Fruit fly (Drosophila melanogaster): Measurements from ENCODE around the gene Femcoat.

The Femcoat gene

DNA sequence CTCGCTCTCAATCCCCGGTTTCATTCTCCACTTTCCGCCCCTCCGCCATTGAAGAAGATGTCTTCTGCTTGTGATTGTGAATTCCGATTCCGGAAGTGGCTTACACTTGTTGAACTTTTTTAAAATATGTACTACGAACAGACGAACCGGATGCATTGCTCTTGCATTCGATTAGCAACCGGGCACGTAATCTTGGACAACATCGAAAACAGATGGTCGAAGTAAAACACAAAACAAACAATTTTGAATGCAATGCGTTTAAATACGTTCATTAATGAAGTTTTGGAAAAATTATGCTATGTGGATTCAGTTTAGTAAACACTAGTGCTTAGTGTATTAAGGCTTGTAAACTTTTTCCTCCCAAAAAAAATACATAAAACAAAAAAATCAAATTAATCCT lies 3.4 kb upstream of the Femcoat start, which contains the start of gene Muc4B:
TSS of gene Muc4B (minus strand) at position 101 of the 400 bp plus-strand sequence.
- TF ChIP-seq usp (GFP tag; optimal IDR thresholded peaks at IDR 0.05), result no peak
- no peak for TF ChIP-seq CG8478 (optimal IDR thresholded peaks at IDR 0.05)
- TF ChIP-seq Dll (optimal IDR thresholded peaks at IDR 0.05), result no peak
- TF ChIP-seq pan (optimal IDR thresholded peaks at IDR 0.05), result no peak
- no peak for TF ChIP-seq EcR (GFP tag; optimal IDR thresholded peaks at IDR 0.05)
- TF ChIP-seq psq (optimal IDR thresholded peaks at IDR 0.05), result no peak

DNA sequence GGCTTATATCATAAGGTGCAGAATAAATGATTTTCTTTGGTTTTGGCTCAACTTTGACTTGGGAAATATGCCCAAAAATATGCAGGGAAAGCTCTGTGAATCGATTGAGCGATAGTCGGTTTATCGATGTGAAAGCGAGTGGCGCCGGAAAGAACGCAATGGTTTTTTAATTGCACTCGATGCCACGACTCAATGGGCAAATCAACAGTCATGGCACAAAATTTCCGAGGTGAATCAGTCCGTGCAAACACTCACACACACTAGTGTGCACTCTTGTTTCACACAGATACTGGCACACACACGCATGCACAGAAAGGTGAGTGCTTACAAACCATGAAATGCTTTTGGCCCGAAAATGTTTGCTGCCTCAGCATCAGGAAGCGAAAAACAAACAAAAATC lies 2.5 kb downstream of the Femcoat start:
- TF ChIP-seq CG8478 (optimal IDR thresholded peaks at IDR 0.05) (no peak), psq (optimal IDR thresholded peaks at IDR 0.05) (no peak), pan (optimal IDR thresholded peaks at IDR 0.05) (no peak), EcR (GFP tag; optimal IDR thresholded peaks at IDR 0.05) (no peak), Dll (optimal IDR thresholded peaks at IDR 0.05) (no peak), usp (GFP tag; optimal IDR thresholded peaks at IDR 0.05) (no peak)

DNA sequence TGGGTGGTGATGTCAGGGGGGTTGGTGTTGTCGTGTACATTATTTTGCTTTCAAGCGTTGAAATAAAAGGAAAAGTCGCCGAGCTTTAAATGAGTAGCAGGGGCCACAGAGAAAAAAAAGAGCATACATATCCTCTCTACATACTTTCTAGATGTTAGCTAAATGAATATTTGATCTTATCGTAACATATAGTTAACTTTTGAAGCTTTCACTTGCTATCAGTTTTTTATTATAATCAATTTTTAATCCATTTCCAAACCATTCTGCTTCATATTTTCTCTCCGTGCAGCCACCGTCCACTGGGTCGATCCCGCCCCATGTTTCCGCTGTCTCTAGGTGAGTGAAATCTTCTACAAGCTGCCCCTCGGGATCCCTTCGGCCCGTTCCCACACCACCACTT lies 17.6 kb downstream of the Femcoat start:
- no peak for TF ChIP-seq psq (optimal IDR thresholded peaks at IDR 0.05)
- TF ChIP-seq EcR (GFP tag; optimal IDR thresholded peaks at IDR 0.05), result no peak
- TF ChIP-seq CG8478 (optimal IDR thresholded peaks at IDR 0.05), result no peak

DNA sequence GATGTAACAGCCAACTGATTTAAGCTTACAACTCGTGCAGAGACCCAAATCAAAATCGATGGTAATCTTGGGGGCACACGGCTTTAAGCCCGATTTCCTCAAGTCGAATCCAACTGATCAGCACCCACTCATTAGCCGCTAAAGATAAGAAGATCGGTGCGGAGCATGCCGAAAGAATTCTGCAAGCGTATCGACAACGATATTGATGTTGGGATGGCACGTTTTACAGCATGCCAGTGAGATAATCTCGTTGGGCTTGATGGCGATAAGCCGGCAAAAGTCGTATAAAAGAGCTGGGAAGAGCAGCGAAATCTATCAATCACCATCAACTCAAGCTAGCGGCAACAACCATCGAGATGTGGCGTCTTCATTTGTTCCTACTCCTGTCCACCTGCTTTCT lies 24.8 kb downstream of the Femcoat start, which contains the start of gene CG15570:
TSS of gene CG15570 (plus strand) at position 301 of the 400 bp plus-strand sequence.
- TF ChIP-seq pan (optimal IDR thresholded peaks at IDR 0.05), result no peak
- TF ChIP-seq Dll (optimal IDR thresholded peaks at IDR 0.05), result no peak
- no peak for TF ChIP-seq psq (optimal IDR thresholded peaks at IDR 0.05)
- no peak for TF ChIP-seq EcR (GFP tag; optimal IDR thresholded peaks at IDR 0.05)
- no peak for TF ChIP-seq usp (GFP tag; optimal IDR thresholded peaks at IDR 0.05)
- no peak for TF ChIP-seq CG8478 (optimal IDR thresholded peaks at IDR 0.05)

DNA sequence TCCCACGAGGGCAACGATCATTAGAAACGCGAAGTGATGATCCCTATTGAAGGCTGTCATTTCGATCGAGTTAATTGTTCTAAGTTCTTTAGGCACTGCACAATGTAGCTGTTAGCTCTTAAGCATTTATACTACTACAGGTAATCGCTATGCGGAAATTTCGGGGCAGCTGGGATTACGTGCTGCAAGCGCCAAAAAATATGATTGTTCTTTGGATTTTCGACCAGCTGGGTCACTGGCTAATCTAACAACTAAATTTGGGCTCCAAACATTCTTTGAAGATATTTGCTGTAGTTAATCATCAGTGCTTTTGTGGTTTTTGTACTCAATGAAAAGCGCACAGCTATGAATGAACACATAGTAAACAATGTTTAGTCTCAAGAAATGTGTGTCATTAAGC lies 25.3 kb downstream of the Femcoat start, which contains the start of gene CG15571:
TSS of gene CG15571 (minus strand) at position 101 of the 400 bp plus-strand sequence.
- no peak for TF ChIP-seq CG8478 (optimal IDR thresholded peaks at IDR 0.05)
- no peak for TF ChIP-seq EcR (GFP tag; optimal IDR thresholded peaks at IDR 0.05)
- no peak for TF ChIP-seq psq (optimal IDR thresholded peaks at IDR 0.05)
- TF ChIP-seq pan (optimal IDR thresholded peaks at IDR 0.05), result no peak
- TF ChIP-seq usp (GFP tag; optimal IDR thresholded peaks at IDR 0.05), result no peak
- TF ChIP-seq Dll (optimal IDR thresholded peaks at IDR 0.05), result no peak

DNA sequence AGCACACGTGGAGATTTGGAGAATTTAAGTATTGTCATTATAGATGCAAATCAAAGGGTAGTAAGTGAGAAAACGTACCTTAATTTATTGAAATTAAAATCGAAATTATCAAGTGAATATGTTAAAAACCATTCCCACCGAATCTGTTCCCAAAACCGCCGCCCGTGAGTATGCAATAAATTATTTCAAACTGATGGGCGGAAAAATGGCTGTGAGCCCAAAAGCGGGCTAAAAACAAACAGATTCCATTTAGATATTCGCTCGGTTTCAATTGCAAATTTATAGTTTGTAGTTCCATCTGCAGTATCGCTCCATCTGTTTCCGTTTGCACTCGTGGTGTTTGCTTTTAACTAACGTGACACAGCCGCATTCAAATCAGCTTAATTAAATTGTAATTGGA lies 28.3 kb downstream of the Femcoat start:
- TF ChIP-seq psq (optimal IDR thresholded peaks at IDR 0.05) (no peak), CG8478 (optimal IDR thresholded peaks at IDR 0.05) (no peak), usp (GFP tag; optimal IDR thresholded peaks at IDR 0.05) (no peak), EcR (GFP tag; optimal IDR thresholded peaks at IDR 0.05) (no peak), Dll (optimal IDR thresholded peaks at IDR 0.05) (no peak), pan (optimal IDR thresholded peaks at IDR 0.05) (no peak)

DNA sequence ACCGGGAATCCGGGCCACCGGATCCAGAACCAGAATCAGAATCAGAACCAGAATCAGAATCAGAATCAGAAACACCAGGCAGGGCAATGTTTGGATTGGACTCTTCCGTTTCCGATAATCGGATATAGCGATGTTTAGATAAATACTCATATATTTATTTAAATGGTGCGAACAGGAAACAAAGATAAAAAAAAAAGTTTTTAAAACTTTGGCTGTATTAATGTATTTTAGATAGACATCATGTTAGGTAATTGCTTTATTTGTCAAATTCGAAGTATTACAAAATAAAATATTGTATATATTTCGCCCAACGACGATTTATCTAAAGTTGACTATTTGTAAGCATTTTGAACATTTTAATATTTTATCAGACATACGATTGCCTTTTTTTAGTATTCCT lies 29.9 kb downstream of the Femcoat start, which contains the start of gene CG43288:
TSS of gene CG43288 (plus strand) at position 301 of the 400 bp plus-strand sequence.
- TF ChIP-seq usp (GFP tag; optimal IDR thresholded peaks at IDR 0.05), result no peak
- no peak for TF ChIP-seq psq (optimal IDR thresholded peaks at IDR 0.05)
- no peak for TF ChIP-seq pan (optimal IDR thresholded peaks at IDR 0.05)
- no peak for TF ChIP-seq Dll (optimal IDR thresholded peaks at IDR 0.05)
- no peak for TF ChIP-seq CG8478 (optimal IDR thresholded peaks at IDR 0.05)
- TF ChIP-seq EcR (GFP tag; optimal IDR thresholded peaks at IDR 0.05), result no peak

DNA sequence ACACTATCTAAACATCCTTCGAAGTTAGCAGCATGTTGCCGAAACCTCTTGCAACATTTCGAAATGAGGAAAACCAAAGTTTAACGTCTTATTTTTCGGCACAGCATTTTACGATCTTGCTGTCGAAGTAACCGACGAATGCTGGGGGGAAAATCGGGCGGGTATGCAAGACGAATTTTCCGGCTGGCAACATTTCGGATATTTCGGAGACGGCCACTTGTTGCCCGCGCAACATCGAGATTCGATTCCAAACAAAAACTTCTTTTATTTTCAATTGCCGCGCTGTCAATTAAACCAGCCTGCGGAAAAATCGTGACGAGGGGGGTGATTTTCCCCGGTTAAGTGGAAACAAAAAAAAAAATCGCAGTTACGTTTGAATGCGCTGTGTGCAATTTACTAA lies 35.9 kb downstream of the Femcoat start:
- TF ChIP-seq usp (GFP tag; optimal IDR thresholded peaks at IDR 0.05) (no peak), psq (optimal IDR thresholded peaks at IDR 0.05) (no peak), Dll (optimal IDR thresholded peaks at IDR 0.05) (no peak), pan (optimal IDR thresholded peaks at IDR 0.05) (no peak), CG8478 (optimal IDR thresholded peaks at IDR 0.05) (no peak), EcR (GFP tag; optimal IDR thresholded peaks at IDR 0.05) (no peak)

DNA sequence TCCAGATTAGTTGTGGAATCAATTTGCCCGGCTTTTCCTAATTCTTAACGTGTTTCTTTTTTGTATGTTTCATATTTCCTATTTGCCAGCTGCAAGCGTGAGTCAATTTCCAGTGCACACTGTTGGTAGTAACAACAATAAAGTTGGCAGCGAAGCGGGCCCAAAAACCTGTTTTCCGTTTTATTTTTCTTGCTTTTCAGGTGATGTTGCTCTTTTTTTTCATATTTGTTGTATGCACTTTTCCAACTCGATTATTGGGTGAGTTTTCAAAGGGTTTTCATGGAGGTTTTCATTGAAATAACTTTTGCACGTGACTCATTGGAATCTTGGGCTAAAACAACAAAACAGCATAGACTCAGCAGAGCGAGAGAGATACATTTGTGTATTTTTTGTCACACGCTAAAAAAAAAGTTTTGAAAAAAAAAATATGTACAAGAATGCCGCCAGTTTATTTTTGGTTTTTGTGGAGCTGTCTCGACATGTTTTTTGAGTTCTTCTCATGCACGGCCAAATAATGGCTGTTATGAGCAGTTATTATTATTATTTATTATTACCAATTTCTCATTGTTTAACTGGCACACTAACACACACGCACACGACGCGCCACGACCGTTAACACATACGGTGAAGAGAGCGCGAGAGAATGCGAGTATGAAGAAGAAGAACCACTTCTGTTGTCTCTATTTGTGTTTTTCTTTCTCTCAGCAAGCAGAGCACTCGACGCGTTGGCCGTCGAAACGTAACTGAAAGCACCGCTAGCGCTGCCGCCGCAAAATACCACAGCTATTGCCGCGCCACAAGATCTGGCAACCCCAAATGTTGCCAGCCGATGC lies 37.1 kb downstream of the Femcoat start, which contains the start of gene Fas2:
TSS of gene Fas2 (minus strand) at position 748 of the 833 bp plus-strand sequence.
- TF ChIP-seq CG8478 (optimal IDR thresholded peaks at IDR 0.05) (no peak), usp (GFP tag; optimal IDR thresholded peaks at IDR 0.05) (no peak), EcR (GFP tag; optimal IDR thresholded peaks at IDR 0.05) (no peak), psq (optimal IDR thresholded peaks at IDR 0.05) (no peak), Dll (optimal IDR thresholded peaks at IDR 0.05) (no peak), pan (optimal IDR thresholded peaks at IDR 0.05) (no peak)

DNA sequence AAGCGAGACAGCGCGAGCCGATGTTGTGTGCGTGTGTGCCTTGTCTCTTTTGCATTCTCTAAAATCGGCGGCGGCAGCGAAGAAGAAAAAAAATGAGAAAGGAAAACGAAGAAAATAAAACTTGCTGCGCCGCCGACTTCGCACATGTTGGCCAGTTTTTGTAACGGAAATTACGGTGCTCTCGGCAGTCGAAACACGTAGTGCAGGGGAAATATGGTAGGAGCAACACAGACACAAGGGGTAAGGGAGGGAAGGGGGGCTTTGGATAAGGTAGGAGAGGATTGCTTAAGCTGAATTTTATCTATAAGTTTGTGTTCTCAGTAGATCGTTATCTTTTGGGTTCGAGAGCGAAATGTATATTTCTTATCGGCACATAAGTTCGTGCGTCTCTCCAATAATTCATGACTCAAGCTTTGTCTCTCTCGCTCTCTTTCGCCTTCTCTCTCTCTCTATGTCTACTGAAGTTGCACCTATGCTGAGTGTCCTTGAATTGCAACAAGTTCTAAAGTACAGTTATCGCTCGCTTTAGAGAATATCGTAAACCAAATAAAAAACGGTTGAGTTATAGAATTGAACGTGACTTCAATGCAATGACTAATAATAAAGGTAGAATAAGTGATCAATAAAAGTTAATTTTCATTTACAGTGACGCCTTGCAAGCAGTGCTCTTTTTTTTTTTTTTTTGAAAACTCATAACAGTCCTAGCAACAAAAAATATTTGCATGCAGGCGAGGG lies 38.7 kb downstream of the Femcoat start:
- TF ChIP-seq psq (optimal IDR thresholded peaks at IDR 0.05) (no peak), pan (optimal IDR thresholded peaks at IDR 0.05) (no peak), CG8478 (optimal IDR thresholded peaks at IDR 0.05) (no peak), EcR (GFP tag; optimal IDR thresholded peaks at IDR 0.05) (no peak), usp (GFP tag; optimal IDR thresholded peaks at IDR 0.05) (no peak), Dll (optimal IDR thresholded peaks at IDR 0.05) (no peak)

DNA sequence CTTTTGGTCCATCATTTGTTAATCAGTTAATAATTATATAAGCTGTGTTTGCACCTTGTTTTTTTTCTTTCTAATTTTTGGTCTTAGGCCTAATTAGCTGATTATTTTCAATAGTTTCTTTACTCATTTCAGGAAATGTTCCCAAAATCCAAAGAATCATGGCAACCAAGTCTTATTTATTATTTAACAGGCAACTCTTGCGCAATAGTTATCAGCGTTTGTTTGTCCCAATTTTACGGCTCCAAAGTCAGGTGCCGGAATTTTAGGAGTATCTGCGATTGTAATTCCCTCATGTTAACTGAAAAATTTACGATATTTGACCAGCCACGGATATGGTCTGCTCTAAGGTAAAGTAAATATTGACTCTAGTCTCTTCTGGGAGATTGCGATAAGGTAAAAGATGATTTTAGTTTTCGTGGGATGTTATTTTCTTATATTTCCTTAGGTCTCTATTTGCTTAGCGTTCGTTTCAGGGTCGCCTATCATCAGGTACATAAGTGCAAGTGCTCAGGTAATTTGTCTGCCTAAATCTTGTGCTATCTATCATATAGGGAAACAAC lies 40.3 kb downstream of the Femcoat start:
- TF ChIP-seq EcR (GFP tag; optimal IDR thresholded peaks at IDR 0.05), result no peak
- no peak for TF ChIP-seq Dll (optimal IDR thresholded peaks at IDR 0.05)

DNA sequence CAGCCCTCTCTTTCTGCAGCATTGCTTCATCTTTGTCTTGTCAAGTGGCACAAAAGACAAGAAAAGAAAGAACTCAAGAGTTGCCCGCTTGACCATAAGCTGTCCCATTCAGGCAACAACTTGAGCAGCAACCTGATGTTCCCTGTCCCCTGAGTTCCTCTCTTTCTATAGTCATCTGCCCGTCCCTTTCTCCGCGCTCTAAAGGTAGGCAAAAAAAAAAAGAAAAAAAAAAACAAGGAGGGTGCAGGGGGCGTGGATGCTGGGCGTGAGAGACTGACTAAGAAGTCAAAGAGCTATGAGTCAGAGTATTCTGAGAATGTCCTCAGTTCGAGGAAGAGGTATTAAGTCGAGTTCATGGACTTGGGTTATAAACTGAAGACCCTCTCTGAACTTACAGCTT lies 42.0 kb downstream of the Femcoat start:
- no peak for TF ChIP-seq CG8478 (optimal IDR thresholded peaks at IDR 0.05)
